Worm (Caenorhabditis elegans) whole organism, young adult: Measurements from ENCODE around the gene col-167.

Source experiments
- C17E4.6 ChIP-seq: fragments of 200-800 bp; sonication (Bioruptor generic); IDR thresholded peaks from 2 replicates; pipeline ENCODE4 v1.3.6; 2022; ENCODE audit warnings: missing genetic modification reagents, missing genetic modification characterization, missing compliant biosample characterization
- F22D6.2 ChIP-seq: sonication (generic microtip); optimal IDR thresholded peaks from 2 replicates; lab custom pipeline; 2016; ENCODE audit warnings: mild to moderate bottlenecking, missing genetic modification characterization, missing compliant biosample characterization
- F33H1.4 ChIP-seq: fragments of 200-800 bp; sonication (Bioruptor generic); IDR thresholded peaks from 2 replicates; pipeline ENCODE4 v1.3.6; 2022; ENCODE audit warnings: missing genetic modification reagents, missing genetic modification characterization, missing compliant biosample characterization
- F37B4.10 ChIP-seq: fragments of 200-800 bp; sonication (Bioruptor generic); IDR thresholded peaks from 2 replicates; pipeline ENCODE4 v1.3.6; 2022; ENCODE audit warnings: missing genetic modification characterization, missing compliant biosample characterization
- F52B5.7 ChIP-seq: sonication (generic microtip); optimal IDR thresholded peaks from 2 replicates; lab custom pipeline; 2016; ENCODE audit warnings: mild to moderate bottlenecking, missing genetic modification characterization, missing compliant biosample characterization
- K11D2.4 ChIP-seq: fragments of 200-800 bp; sonication (Bioruptor generic); IDR thresholded peaks from 2 replicates; pipeline ENCODE4 v1.3.6; 2022; ENCODE audit warnings: missing genetic modification reagents, missing genetic modification characterization, missing compliant biosample characterization
- K12H6.12 ChIP-seq: fragments of 200-800 bp; sonication (Bioruptor generic); optimal IDR thresholded peaks from 2 replicates; lab custom pipeline; 2018; ENCODE audit warnings: mild to moderate bottlenecking, missing genetic modification characterization, missing compliant biosample characterization
- T26A5.8 ChIP-seq: sonication (generic microtip); optimal IDR thresholded peaks from 2 replicates; lab custom pipeline; 2016; ENCODE audit warnings: missing genetic modification characterization, missing compliant biosample characterization
- Y53G8AR.9 ChIP-seq: fragments of 200-800 bp; sonication (Bioruptor generic); conservative IDR thresholded peaks from 2 replicates; pipeline ENCODE4 v1.3.6; 2022; ENCODE audit warnings: missing genetic modification reagents, missing genetic modification characterization, missing compliant biosample characterization
- Y56A3A.18 ChIP-seq: fragments of 200-800 bp; sonication (Bioruptor generic); IDR thresholded peaks from 2 replicates; pipeline ENCODE4 v1.3.6; 2022; ENCODE audit warnings: missing genetic modification reagents, missing genetic modification characterization, missing compliant biosample characterization
- Y67H2A.10 ChIP-seq: fragments of 200-800 bp; sonication (Bioruptor generic); conservative IDR thresholded peaks from 2 replicates; pipeline ENCODE4 v1.3.6; 2022; ENCODE audit warnings: missing genetic modification reagents, missing genetic modification characterization, missing compliant biosample characterization
- akir-1 ChIP-seq: fragments of 200-800 bp; sonication (Bioruptor generic); optimal IDR thresholded peaks from 2 replicates; lab custom pipeline; 2018; ENCODE audit warnings: mild to moderate bottlenecking, missing genetic modification characterization, moderate library complexity, missing compliant biosample characterization
- aptf-2 ChIP-seq: fragments of 200-800 bp; sonication (Bioruptor generic); conservative IDR thresholded peaks from 2 replicates; pipeline ENCODE4 v1.3.6; 2022; ENCODE audit warnings: missing genetic modification reagents, missing genetic modification characterization, missing compliant biosample characterization
- bed-2 ChIP-seq: fragments of 200-800 bp; sonication (Bioruptor generic); IDR thresholded peaks from 2 replicates; pipeline ENCODE4 v1.3.6; 2022; ENCODE audit warnings: missing genetic modification reagents, missing genetic modification characterization, missing compliant biosample characterization
- ccch-3 ChIP-seq: fragments of 200-800 bp; sonication (Bioruptor generic); optimal IDR thresholded peaks from 2 replicates; lab custom pipeline; 2018; ENCODE audit warnings: mild to moderate bottlenecking, missing genetic modification characterization, missing compliant biosample characterization
- cebp-2 ChIP-seq: fragments of 200-800 bp; sonication (Bioruptor generic); IDR thresholded peaks from 2 replicates; pipeline ENCODE4 v1.3.6; 2022; ENCODE audit warnings: missing genetic modification characterization, missing compliant biosample characterization
- ceh-100 ChIP-seq: fragments of 200-800 bp; sonication (Bioruptor generic); IDR thresholded peaks from 2 replicates; pipeline ENCODE4 v1.3.6; 2022; ENCODE audit warnings: missing genetic modification reagents, missing genetic modification characterization, missing compliant biosample characterization
- ceh-27 ChIP-seq: fragments of 200-800 bp; sonication (Bioruptor generic); optimal IDR thresholded peaks from 2 replicates; lab custom pipeline; 2018; ENCODE audit warnings: mild to moderate bottlenecking, missing genetic modification characterization, moderate library complexity, missing compliant biosample characterization
- chd-7 ChIP-seq: sonication (generic microtip); optimal IDR thresholded peaks from 2 replicates; lab custom pipeline; 2016; ENCODE audit warnings: mild to moderate bottlenecking, missing genetic modification characterization, moderate library complexity, missing compliant biosample characterization
- die-1 ChIP-seq: sonication (generic microtip); optimal IDR thresholded peaks from 2 replicates; lab custom pipeline; 2016; ENCODE audit warnings: missing genotype, mild to moderate bottlenecking, missing genetic modification characterization, missing compliant biosample characterization
- dpff-1 ChIP-seq: sonication (generic microtip); optimal IDR thresholded peaks from 2 replicates; lab custom pipeline; 2017; ENCODE audit warnings: mild to moderate bottlenecking, missing genetic modification characterization, missing compliant biosample characterization
- dpl-1 ChIP-seq: fragments of 150-350 bp; optimal IDR thresholded peaks from 2 replicates; lab custom pipeline; 2014; ENCODE audit warnings: missing biosample characterization, missing genetic modification reagents, missing genetic modification characterization
- efl-1 ChIP-seq: fragments of 150-350 bp; optimal IDR thresholded peaks from 2 replicates; lab custom pipeline; 2014; ENCODE audit warnings: missing biosample characterization, missing genetic modification reagents, missing genetic modification characterization
- egl-44 ChIP-seq: fragments of 200-800 bp; sonication (Bioruptor generic); IDR thresholded peaks from 2 replicates; pipeline ENCODE4 v1.3.6; 2022; ENCODE audit warnings: missing genetic modification reagents, missing genetic modification characterization, missing compliant biosample characterization
- hlh-12 ChIP-seq: sonication (generic microtip); optimal IDR thresholded peaks from 2 replicates; lab custom pipeline; 2016; ENCODE audit warnings: missing genetic modification characterization, missing compliant biosample characterization
- hlh-26 ChIP-seq: fragments of 200-800 bp; sonication (Bioruptor generic); conservative IDR thresholded peaks from 2 replicates; pipeline ENCODE4 v1.3.6; 2022; ENCODE audit warnings: missing genetic modification reagents, missing genetic modification characterization, missing compliant biosample characterization
- hmg-20 ChIP-seq: fragments of 200-800 bp; sonication (Bioruptor generic); IDR thresholded peaks from 2 replicates; pipeline ENCODE4 v1.3.6; 2022; ENCODE audit warnings: missing genetic modification reagents, missing genetic modification characterization, missing compliant biosample characterization
- hsf-1 ChIP-seq: fragments of 200-800 bp; sonication (Bioruptor generic); IDR thresholded peaks from 2 replicates; pipeline ENCODE4 v1.3.6; 2022; ENCODE audit warnings: missing genetic modification reagents, missing genetic modification characterization, missing compliant biosample characterization
- let-526 ChIP-seq: fragments of 200-800 bp; sonication (Bioruptor generic); IDR thresholded peaks from 2 replicates; pipeline ENCODE4 v1.3.6; 2022; ENCODE audit warnings: missing genetic modification reagents, missing genetic modification characterization, missing compliant biosample characterization
- let-607 ChIP-seq, 2 experiments: fragments of 200-800 bp in 1 of 2; sonication (Bioruptor generic) in 1 of 2; sonication (generic microtip) in 1 of 2; optimal IDR thresholded peaks; 2 replicates each; lab custom pipeline; 2016 to 2018; ENCODE audit warnings: mild to moderate bottlenecking in 2 of 2, missing compliant biosample characterization in 2 of 2, missing genetic modification characterization in 2 of 2, moderate library complexity in 2 of 2, missing genotype in 1 of 2
- lin-35 ChIP-seq, 3 experiments: fragments of 150-350 bp in 2 of 3; sonication (generic microtip) in 1 of 3; optimal IDR thresholded peaks; 2 replicates each; lab custom pipeline; 2014 to 2018; ENCODE audit warnings: missing biosample characterization in 3 of 3, missing genetic modification characterization in 3 of 3, missing genetic modification reagents in 3 of 3
- lsl-1 ChIP-seq: fragments of 200-800 bp; sonication (Bioruptor generic); optimal IDR thresholded peaks from 2 replicates; lab custom pipeline; 2018; ENCODE audit warnings: mild to moderate bottlenecking, missing genetic modification characterization, moderate library complexity, missing compliant biosample characterization
- madf-10 ChIP-seq: sonication (generic microtip); optimal IDR thresholded peaks from 2 replicates; lab custom pipeline; 2016; ENCODE audit warnings: mild to moderate bottlenecking, missing genetic modification characterization, missing compliant biosample characterization
- madf-3 ChIP-seq: fragments of 200-800 bp; sonication (Bioruptor generic); IDR thresholded peaks from 2 replicates; pipeline ENCODE4 v1.3.6; 2022; ENCODE audit warnings: missing genetic modification reagents, missing genetic modification characterization, missing compliant biosample characterization
- madf-8 ChIP-seq: fragments of 200-800 bp; sonication (Bioruptor generic); conservative IDR thresholded peaks from 2 replicates; pipeline ENCODE4 v1.3.6; 2022; ENCODE audit warnings: missing genetic modification reagents, missing genetic modification characterization, missing compliant biosample characterization
- mel-28 ChIP-seq: sonication (generic microtip); optimal IDR thresholded peaks from 2 replicates; lab custom pipeline; 2016; ENCODE audit warnings: borderline replicate concordance, mild to moderate bottlenecking, missing genetic modification characterization, missing compliant biosample characterization
- nfya-1 ChIP-seq: sonication (generic microtip); optimal IDR thresholded peaks from 2 replicates; lab custom pipeline; 2017; ENCODE audit warnings: antibody characterized with exemption, missing compliant biosample characterization, missing genetic modification characterization, borderline replicate concordance; ENCODE audit not compliant: insufficient read depth
- nfya-2 ChIP-seq: fragments of 200-800 bp; sonication (Bioruptor generic); IDR thresholded peaks from 2 replicates; pipeline ENCODE4 v1.3.6; 2022; ENCODE audit warnings: missing genetic modification reagents, missing genetic modification characterization, missing compliant biosample characterization
- nhr-120 ChIP-seq: fragments of 200-800 bp; sonication (Bioruptor generic); IDR thresholded peaks from 2 replicates; pipeline ENCODE4 v1.3.6; 2022; ENCODE audit warnings: missing genetic modification characterization, missing compliant biosample characterization
- nhr-179 ChIP-seq: sonication (generic microtip); optimal IDR thresholded peaks from 2 replicates; lab custom pipeline; 2016; ENCODE audit warnings: mild to moderate bottlenecking, missing genetic modification characterization, missing compliant biosample characterization
- nhr-90 ChIP-seq: sonication (generic microtip); optimal IDR thresholded peaks from 2 replicates; lab custom pipeline; 2016; ENCODE audit warnings: missing genotype, mild to moderate bottlenecking, missing genetic modification characterization, missing compliant biosample characterization
- pha-4 ChIP-seq: fragments of 150-350 bp; sonication (generic microtip); optimal IDR thresholded peaks from 2 replicates; lab custom pipeline; 2014; ENCODE audit warnings: missing biosample characterization, missing genetic modification reagents, missing genetic modification characterization
- sdz-38 ChIP-seq: sonication (generic microtip); optimal IDR thresholded peaks from 2 replicates; lab custom pipeline; 2016; ENCODE audit warnings: missing genotype, missing genetic modification characterization, missing compliant biosample characterization
- sea-2 ChIP-seq: fragments of 200-800 bp; sonication (Bioruptor generic); IDR thresholded peaks from 2 replicates; pipeline ENCODE4 v1.3.6; 2022; ENCODE audit warnings: missing genetic modification characterization, missing compliant biosample characterization
- snpc-1.1 ChIP-seq: sonication (generic microtip); optimal IDR thresholded peaks from 2 replicates; lab custom pipeline; 2017; ENCODE audit warnings: missing genetic modification characterization, mild to moderate bottlenecking, missing compliant biosample characterization, antibody characterized with exemption, moderate library complexity, missing genotype, missing genetic modification reagents; ENCODE audit not compliant: insufficient read depth
- unc-62 ChIP-seq: fragments of 150-350 bp; optimal IDR thresholded peaks from 2 replicates; lab custom pipeline; 2014; ENCODE audit warnings: missing biosample characterization, missing genetic modification reagents, missing genetic modification characterization
- xnd-1 ChIP-seq: sonication (generic microtip); optimal IDR thresholded peaks from 2 replicates; lab custom pipeline; 2016; ENCODE audit warnings: missing genotype, missing genetic modification reagents, missing genetic modification characterization, missing compliant biosample characterization
- ztf-25 ChIP-seq: fragments of 200-800 bp; sonication (Bioruptor generic); IDR thresholded peaks from 2 replicates; pipeline ENCODE4 v1.3.6; 2022; ENCODE audit warnings: missing genetic modification reagents, missing genetic modification characterization, missing compliant biosample characterization

The col-167 gene

ce11 chrX:6296402-6296844 is 26.9 kb upstream of the col-167 start (continued):
- TF ChIP-seq sdz-38 (tag; lab: Kevin White, UChicago) (peak; percentile 21), aptf-2 (GFP tag; lab: Robert Waterston, UW) (peak; percentile 39; the same call in 1 of the 2 replicates), madf-10 (tag; lab: Kevin White, UChicago) (peak; percentile 97), K12H6.12 (peak; percentile 99), C17E4.6 (GFP tag; lab: Robert Waterston, UW) (peak; percentile 94), dpl-1 (GFP tag; lab: Kevin White, UChicago) (peak; percentile 19), Y56A3A.18 (peak; percentile 100), T26A5.8 (tag; lab: Kevin White, UChicago) (peak; percentile 55), unc-62 (GFP tag; lab: Kevin White, UChicago) (peak; percentile 58), ztf-25 (GFP tag; lab: Robert Waterston, UW) (0 out of 2 replicates have a peak, but pooled peaks have one; percentile 58), let-607 (tag; optimal IDR thresholded peaks at IDR 0.05; lab: Kevin White, UChicago) (peak; percentile 80 to 95), madf-8 (no peak), sea-2 (GFP tag; lab: Robert Waterston, UW) (peak; percentile 89), xnd-1 (tag; lab: Kevin White, UChicago) (no peak), hlh-26 (GFP tag; lab: Robert Waterston, UW) (no peak), nhr-90 (tag; lab: Kevin White, UChicago) (peak; percentile 98), cebp-2 (GFP tag; lab: Robert Waterston, UW) (peak; percentile 99), nhr-179 (tag; lab: Kevin White, UChicago) (peak; percentile 89), F37B4.10 (GFP tag; lab: Robert Waterston, UW) (peak; percentile 97), nfya-1 (tag; lab: Kevin White, UChicago) (no peak), let-526 (GFP tag; lab: Robert Waterston, UW) (peak; percentile 94), ccch-3 (GFP tag; lab: Kevin White, UChicago) (peak; percentile 96), ceh-27 (GFP tag; lab: Kevin White, UChicago) (peak; percentile 99), lsl-1 (peak; percentile 2), nhr-120 (GFP tag; lab: Robert Waterston, UW) (0 out of 2 replicates have a peak, but pooled peaks have one; percentile 53), Y53G8AR.9 (GFP tag; lab: Robert Waterston, UW) (peak; percentile 99), F22D6.2 (peak; percentile 97), hlh-12 (tag; lab: Kevin White, UChicago) (no peak), snpc-1.1 (no peak), hsf-1 (GFP tag; lab: Robert Waterston, UW) (peak; percentile 67), dpff-1 (tag; lab: Kevin White, UChicago) (peak; percentile 99), pha-4 (tag; lab: Kevin White, UChicago) (peak; percentile 98), efl-1 (no peak), Y67H2A.10 (GFP tag; lab: Robert Waterston, UW) (peak; percentile 68; the same call in 1 of the 2 replicates), mel-28 (tag; lab: Kevin White, UChicago) (peak; percentile 47), chd-7 (tag; lab: Kevin White, UChicago) (peak; percentile 99), akir-1 (GFP tag; lab: Kevin White, UChicago) (peak; percentile 91), ceh-100 (GFP tag; lab: Robert Waterston, UW) (peak; percentile 81), lin-35 (GFP tag; optimal IDR thresholded peaks at IDR 0.05; lab: Kevin White, UChicago) (peak in 2 of 3 experiments; percentile 94 to 98), bed-2 (GFP tag; lab: Robert Waterston, UW) (peak; percentile 93; the same call in 1 of the 2 replicates), nfya-2 (GFP tag; lab: Robert Waterston, UW) (0 out of 2 replicates have a peak, but pooled peaks have one; percentile 72), madf-3 (GFP tag; lab: Robert Waterston, UW) (peak; percentile 84; the same call in 1 of the 2 replicates), F33H1.4 (GFP tag; lab: Robert Waterston, UW) (peak; percentile 27; the same call in 1 of the 2 replicates), F52B5.7 (tag; lab: Kevin White, UChicago) (peak; percentile 96), egl-44 (GFP tag; lab: Robert Waterston, UW) (peak; percentile 94), die-1 (tag; lab: Kevin White, UChicago) (peak; percentile 83), K11D2.4 (GFP tag; lab: Robert Waterston, UW) (peak; percentile 99), hmg-20 (GFP tag; lab: Robert Waterston, UW) (peak; percentile 98)
